Fruit fly (Drosophila melanogaster) whole organism, prepupa: ENCODE data around the gene ND-B14.5A.

Experiments
- CG1621 ChIP-seq: fragments of 200-800 bp; sonication (Bioruptor generic); optimal IDR thresholded peaks from 3 replicates; lab custom pipeline; 2018; ENCODE audit warnings: missing biosample characterization, mild to moderate bottlenecking, missing genetic modification characterization
- CG9139 ChIP-seq: fragments of 200-800 bp; sonication (Bioruptor generic); optimal IDR thresholded peaks from 3 replicates; lab custom pipeline; 2017; ENCODE audit warnings: missing biosample characterization, mild to moderate bottlenecking, missing genetic modification characterization
- Hr39 ChIP-seq: fragments of 200-800 bp; sonication (Bioruptor generic); optimal IDR thresholded peaks from 2 replicates; lab custom pipeline; 2016; ENCODE audit warnings: missing biosample characterization, missing genetic modification characterization
- Sox102F ChIP-seq: fragments of 200-800 bp; sonication (Bioruptor generic); optimal IDR thresholded peaks from 2 replicates; lab custom pipeline; 2016; ENCODE audit warnings: missing biosample characterization, mild to moderate bottlenecking, missing genetic modification characterization
- dac ChIP-seq: fragments of 200-800 bp; sonication (Bioruptor generic); optimal IDR thresholded peaks from 2 replicates; lab custom pipeline; 2017; ENCODE audit warnings: missing biosample characterization, mild to moderate bottlenecking, missing genetic modification characterization
- dsx ChIP-seq: fragments of 200-800 bp; optimal IDR thresholded peaks from 3 replicates; lab custom pipeline; 2019; ENCODE audit warnings: missing biosample characterization, mild to moderate bottlenecking, missing genetic modification characterization, moderate library complexity; ENCODE audit not compliant: poor library complexity, severe bottlenecking
- ss ChIP-seq, 2 experiments: fragments of 200-800 bp; sonication (Bioruptor generic); optimal IDR thresholded peaks; 2 replicates in 1 of 2; 3 replicates in 1 of 2; lab custom pipeline; 2017 to 2018; ENCODE audit warnings: mild to moderate bottlenecking in 2 of 2, missing biosample characterization in 2 of 2, missing genetic modification characterization in 2 of 2, moderate library complexity in 1 of 2

DNA sequence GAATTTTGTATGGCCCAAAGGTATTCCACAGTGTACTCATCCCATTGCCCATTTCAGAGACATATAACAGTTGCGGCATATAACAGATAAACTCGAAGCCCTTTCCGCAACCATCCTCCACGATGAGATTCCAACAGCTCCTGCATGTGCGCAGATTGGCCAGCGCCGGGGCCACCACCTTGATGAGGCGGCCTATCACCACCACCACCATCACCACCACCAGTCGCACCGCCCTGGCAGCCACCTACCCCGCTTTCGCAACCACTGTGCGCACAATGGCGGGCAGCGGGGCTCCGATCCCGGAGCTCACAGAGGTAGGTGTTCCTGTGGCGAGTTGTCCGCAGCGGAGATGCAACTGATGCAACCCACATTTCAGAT, 29.4 kb upstream of the ND-B14.5A start:
- TF ChIP-seq dac (GFP tag; lab: Kevin White, UChicago) (no peak), dsx (GFP tag; lab: Kevin White, UChicago) (no peak), Sox102F (no peak), ss (GFP tag; optimal IDR thresholded peaks at IDR 0.05; lab: Kevin White, UChicago) (no peak), CG9139 (GFP tag; lab: Kevin White, UChicago) (no peak), CG1621 (tag; lab: Kevin White, UChicago) (no peak), Hr39 (GFP tag; lab: Kevin White, UChicago) (no peak)
